Fruit fly (Drosophila melanogaster) whole organism, embryonic: ENCODE measurements around the gene CG33230.

Experiments used
- Aef1 ChIP-seq: fragments of 200-800 bp; sonication (Bioruptor generic); IDR thresholded peaks from 3 replicates; pipeline ENCODE4 v1.3.6; 2022; ENCODE audit warnings: missing biosample characterization, missing genetic modification characterization
- Awh ChIP-seq: fragments of 200-800 bp; sonication (Bioruptor generic); IDR thresholded peaks from 2 replicates; pipeline ENCODE4, ENCODE4 v1.3.6; 2022; ENCODE audit warnings: missing biosample characterization, missing genetic modification characterization
- Bgb ChIP-seq: fragments of 200-800 bp; sonication (Bioruptor generic); IDR thresholded peaks from 2 replicates; pipeline ENCODE4 v1.3.6; 2022; ENCODE audit warnings: missing biosample characterization, missing genetic modification characterization; ENCODE audit not compliant: partially characterized antibody
- CG10267 ChIP-seq: fragments of 200-800 bp; sonication (Bioruptor generic); optimal IDR thresholded peaks from 2 replicates; lab custom pipeline; 2018; ENCODE audit warnings: missing biosample characterization, mild to moderate bottlenecking, missing genetic modification characterization, moderate library complexity
- CG10654 ChIP-seq: fragments of 200-800 bp; sonication (Bioruptor generic); optimal IDR thresholded peaks from 2 replicates; lab custom pipeline; 2016; ENCODE audit warnings: missing biosample characterization, missing genetic modification characterization
- CG11093 ChIP-seq: fragments of 200-800 bp; sonication (Bioruptor generic); IDR thresholded peaks from 3 replicates; pipeline ENCODE4 v1.3.6; 2022; ENCODE audit warnings: missing biosample characterization, missing genetic modification characterization
- CG11398 ChIP-seq: fragments of 200-800 bp; sonication (Bioruptor generic); optimal IDR thresholded peaks from 2 replicates; lab custom pipeline; 2016; ENCODE audit warnings: missing biosample characterization, missing genetic modification characterization
- CG11560 ChIP-seq: fragments of 200-800 bp; sonication (Bioruptor generic); IDR thresholded peaks from 3 replicates; pipeline ENCODE4 v1.3.6; 2022; ENCODE audit warnings: missing biosample characterization, missing genetic modification characterization
- CG12155 ChIP-seq: fragments of 200-800 bp; sonication (Bioruptor generic); optimal IDR thresholded peaks from 3 replicates; lab custom pipeline; 2016; ENCODE audit warnings: missing biosample characterization, missing genetic modification characterization
- CG14050 ChIP-seq: fragments of 200-800 bp; sonication (Bioruptor generic); IDR thresholded peaks from 3 replicates; pipeline ENCODE4 v1.3.6; 2022; ENCODE audit warnings: missing biosample characterization, missing genetic modification characterization
- CG18011 ChIP-seq: fragments of 200-800 bp; sonication (Bioruptor generic); optimal IDR thresholded peaks from 2 replicates; lab custom pipeline; 2017; ENCODE audit warnings: missing biosample characterization, missing genetic modification characterization, mild to moderate bottlenecking, moderate library complexity, missing genotype
- CG18262 ChIP-seq: fragments of 200-800 bp; optimal IDR thresholded peaks from 3 replicates; lab custom pipeline; 2019; ENCODE audit warnings: missing biosample characterization, mild to moderate bottlenecking, missing genetic modification characterization, moderate library complexity
- CG3163 ChIP-seq: fragments of 200-800 bp; sonication (Bioruptor generic); optimal IDR thresholded peaks from 3 replicates; lab custom pipeline; 2016; ENCODE audit warnings: missing biosample characterization, missing genetic modification characterization
- CG3847 ChIP-seq: fragments of 200-800 bp; sonication (Bioruptor generic); IDR thresholded peaks from 2 replicates; pipeline ENCODE4 v1.3.6; 2022; ENCODE audit warnings: missing biosample characterization, missing genetic modification characterization
- CG5245 ChIP-seq: fragments of 200-800 bp; sonication (Bioruptor generic); optimal IDR thresholded peaks from 3 replicates; lab custom pipeline; 2016; ENCODE audit warnings: missing biosample characterization, missing genetic modification characterization
- CG6854 ChIP-seq: fragments of 200-800 bp; sonication (Bioruptor generic); optimal IDR thresholded peaks from 3 replicates; lab custom pipeline; 2017; ENCODE audit warnings: missing biosample characterization, mild to moderate bottlenecking, missing genetic modification characterization
- CG9797 ChIP-seq: fragments of 200-800 bp; sonication (Bioruptor generic); optimal IDR thresholded peaks from 3 replicates; lab custom pipeline; 2018; ENCODE audit warnings: missing biosample characterization, mild to moderate bottlenecking, missing genetic modification characterization
- CoRest ChIP-seq: fragments of 200-800 bp; sonication (Bioruptor generic); optimal IDR thresholded peaks from 3 replicates; lab custom pipeline; 2018; ENCODE audit warnings: missing biosample characterization, mild to moderate bottlenecking, missing genetic modification characterization, moderate library complexity
- Dad ChIP-seq: fragments of 200-800 bp; sonication (Bioruptor generic); optimal IDR thresholded peaks from 3 replicates; lab custom pipeline; 2016; ENCODE audit warnings: missing biosample characterization, missing genetic modification characterization
- HLHmδ ChIP-seq: fragments of 200-800 bp; sonication (Bioruptor generic); optimal IDR thresholded peaks from 2 replicates; lab custom pipeline; 2018; ENCODE audit warnings: missing biosample characterization, mild to moderate bottlenecking, missing genetic modification characterization, moderate library complexity
- HmgZ ChIP-seq: fragments of 200-800 bp; sonication (Bioruptor generic); optimal IDR thresholded peaks from 2 replicates; lab custom pipeline; 2018; ENCODE audit warnings: missing biosample characterization, mild to moderate bottlenecking, missing genetic modification characterization
- Kr ChIP-seq: fragments of 200-800 bp; sonication (Bioruptor generic); optimal IDR thresholded peaks from 2 replicates; lab custom pipeline; 2017; ENCODE audit warnings: missing biosample characterization, mild to moderate bottlenecking, missing genetic modification characterization
- MTF-1 ChIP-seq: fragments of 200-800 bp; sonication (Bioruptor generic); optimal IDR thresholded peaks from 2 replicates; lab custom pipeline; 2018; ENCODE audit warnings: missing biosample characterization, mild to moderate bottlenecking, missing genetic modification characterization, borderline replicate concordance
- Med ChIP-seq: fragments of 200-800 bp; sonication (Bioruptor generic); peaks from one replicate; lab custom pipeline; 2016; ENCODE audit warnings: missing biosample characterization, missing genetic modification characterization, mild to moderate bottlenecking, inconsistent platforms, moderate library complexity
- Neu2 ChIP-seq: fragments of 200-800 bp; sonication (Bioruptor generic); optimal IDR thresholded peaks from 3 replicates; lab custom pipeline; 2016; ENCODE audit warnings: missing biosample characterization, missing genetic modification characterization, borderline replicate concordance
- Nf-YB ChIP-seq: fragments of 200-800 bp; sonication (Bioruptor generic); optimal IDR thresholded peaks from 3 replicates; lab custom pipeline; 2019; ENCODE audit warnings: missing biosample characterization, mild to moderate bottlenecking, missing genetic modification characterization, moderate library complexity
- Nf-YC ChIP-seq: fragments of 200-800 bp; optimal IDR thresholded peaks from 3 replicates; lab custom pipeline; 2019; ENCODE audit warnings: missing biosample characterization, mild to moderate bottlenecking, missing genetic modification characterization, moderate library complexity
- Usf ChIP-seq: fragments of 200-800 bp; sonication (Bioruptor generic); optimal IDR thresholded peaks from 2 replicates; lab custom pipeline; 2017; ENCODE audit warnings: missing genotype, missing biosample characterization, missing genetic modification characterization
- chm ChIP-seq: fragments of 200-800 bp; sonication (Bioruptor generic); IDR thresholded peaks from 2 replicates; pipeline ENCODE4 v1.3.6; 2022; ENCODE audit warnings: missing biosample characterization, missing genetic modification characterization
- chn ChIP-seq: fragments of 200-800 bp; sonication (Bioruptor generic); optimal IDR thresholded peaks from 2 replicates; lab custom pipeline; 2016; ENCODE audit warnings: missing biosample characterization, missing genetic modification characterization
- da ChIP-seq: fragments of 200-800 bp; sonication (Bioruptor generic); optimal IDR thresholded peaks from 2 replicates; lab custom pipeline; 2016; ENCODE audit warnings: missing biosample characterization, missing genetic modification characterization
- dimm ChIP-seq: fragments of 200-800 bp; sonication (Bioruptor generic); IDR thresholded peaks from 2 replicates; pipeline ENCODE4 v1.3.6; 2022; ENCODE audit warnings: missing biosample characterization, missing genetic modification characterization
- dm ChIP-seq: fragments of 200-800 bp; sonication (Bioruptor generic); optimal IDR thresholded peaks from 3 replicates; lab custom pipeline; 2016; ENCODE audit warnings: missing biosample characterization, missing genetic modification characterization
- dmrt11E ChIP-seq: fragments of 200-800 bp; sonication (Bioruptor generic); optimal IDR thresholded peaks from 3 replicates; lab custom pipeline; 2018; ENCODE audit warnings: missing biosample characterization, mild to moderate bottlenecking, missing genetic modification characterization, moderate library complexity
- dmrt99B ChIP-seq: fragments of 200-800 bp; sonication (Bioruptor generic); optimal IDR thresholded peaks from 2 replicates; lab custom pipeline; 2018; ENCODE audit warnings: missing biosample characterization, mild to moderate bottlenecking, missing genetic modification characterization, moderate library complexity
- fru ChIP-seq: fragments of >200 bp; optimal IDR thresholded peaks from 2 replicates; lab custom pipeline; 2017
- gsb ChIP-seq: fragments of 200-800 bp; sonication (Bioruptor generic); IDR thresholded peaks from 2 replicates; pipeline ENCODE4 v1.3.6; 2022; ENCODE audit warnings: missing biosample characterization, missing genetic modification characterization
- gsb-n ChIP-seq: fragments of 200-800 bp; sonication (Bioruptor generic); optimal IDR thresholded peaks from 3 replicates; lab custom pipeline; 2018; ENCODE audit warnings: missing biosample characterization, mild to moderate bottlenecking, missing genetic modification characterization
- kah ChIP-seq: fragments of 200-800 bp; sonication (Bioruptor generic); optimal IDR thresholded peaks from 2 replicates; lab custom pipeline; 2018; ENCODE audit warnings: missing biosample characterization, mild to moderate bottlenecking, missing genetic modification characterization
- mam ChIP-seq: fragments of 200-800 bp; sonication (Bioruptor generic); optimal IDR thresholded peaks from 3 replicates; lab custom pipeline; 2016; ENCODE audit warnings: missing biosample characterization, missing genetic modification characterization
- p53 ChIP-seq: fragments of 200-800 bp; sonication (Bioruptor generic); optimal IDR thresholded peaks from 2 replicates; lab custom pipeline; 2016; ENCODE audit warnings: missing biosample characterization, missing genetic modification characterization
- pfk ChIP-seq: fragments of 200-800 bp; sonication (Bioruptor generic); optimal IDR thresholded peaks from 2 replicates; lab custom pipeline; 2018; ENCODE audit warnings: missing biosample characterization, mild to moderate bottlenecking, missing genetic modification characterization, moderate library complexity
- ranshi ChIP-seq: fragments of 200-800 bp; sonication (Bioruptor generic); IDR thresholded peaks from 2 replicates; pipeline ENCODE4 v1.3.6; 2022; ENCODE audit warnings: missing biosample characterization, missing genetic modification characterization
- run ChIP-seq: fragments of 200-800 bp; sonication (Bioruptor generic); optimal IDR thresholded peaks from 3 replicates; lab custom pipeline; 2018; ENCODE audit warnings: missing biosample characterization, mild to moderate bottlenecking, missing genetic modification characterization
- sc ChIP-seq, 3 experiments: fragments of >200 bp in 2 of 3; fragments of 200-800 bp in 1 of 3; sonication (Bioruptor generic) in 1 of 3; optimal IDR thresholded peaks; 2 replicates in 2 of 3; 3 replicates in 1 of 3; lab custom pipeline; 2017; ENCODE audit warnings: mild to moderate bottlenecking in 1 of 3, missing biosample characterization in 1 of 3, missing genetic modification characterization in 1 of 3, missing genetic modification reagents in 1 of 3
- slp2 ChIP-seq: fragments of 200-800 bp; sonication (Bioruptor generic); optimal IDR thresholded peaks from 2 replicates; lab custom pipeline; 2016; ENCODE audit warnings: missing biosample characterization, missing genetic modification characterization
- stc ChIP-seq: fragments of 200-800 bp; sonication (Bioruptor generic); IDR thresholded peaks from 2 replicates; pipeline ENCODE4 v1.3.6; 2022; ENCODE audit warnings: missing biosample characterization, missing genetic modification characterization
- unpg ChIP-seq: fragments of 200-800 bp; sonication (Bioruptor generic); optimal IDR thresholded peaks from 3 replicates; lab custom pipeline; 2018; ENCODE audit warnings: missing biosample characterization, mild to moderate bottlenecking, missing genetic modification characterization, moderate library complexity
- vvl ChIP-seq: fragments of 200-800 bp; sonication (Bioruptor generic); IDR thresholded peaks from 2 replicates; pipeline ENCODE4 v1.3.6; 2022; ENCODE audit warnings: missing biosample characterization, missing genetic modification characterization
- wor ChIP-seq: fragments of 200-800 bp; sonication (Bioruptor generic); IDR thresholded peaks from 2 replicates; pipeline ENCODE4 v1.3.6; 2022; ENCODE audit warnings: missing biosample characterization, missing genetic modification characterization

The CG33230 gene

DNA sequence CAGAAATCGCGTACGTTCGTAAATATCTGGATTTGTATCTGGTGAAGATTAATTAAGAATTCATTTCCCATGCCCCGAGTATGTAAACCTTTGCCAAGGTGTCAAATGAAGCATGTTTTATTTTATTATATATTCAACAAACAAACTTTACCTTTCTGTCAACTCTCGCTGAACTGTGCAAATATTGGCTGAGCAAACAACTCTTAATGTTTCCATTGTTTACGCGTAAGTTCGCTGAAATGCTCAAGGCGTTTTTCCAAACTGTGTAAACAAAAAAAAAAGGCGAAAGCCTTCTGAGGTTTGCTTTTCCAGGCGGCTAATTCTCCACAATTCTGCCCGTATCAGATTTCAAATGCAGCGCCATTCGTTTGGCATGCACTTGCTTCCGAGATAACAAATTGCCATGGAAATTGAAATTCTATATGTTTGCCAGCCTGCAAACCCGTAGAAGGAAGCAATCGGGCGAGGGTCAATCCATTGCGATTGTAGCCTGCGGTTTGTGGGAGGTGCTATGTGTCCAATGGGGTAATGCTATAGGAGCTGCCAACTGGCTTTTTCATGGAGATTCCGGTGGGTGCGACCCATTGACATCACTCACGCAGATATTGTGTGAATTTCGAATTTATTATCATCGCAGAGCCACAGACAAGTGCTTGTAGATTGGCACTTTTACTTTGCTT is 26.4 kb upstream of the CG33230 start (continued):
- no peak for TF ChIP-seq chn (GFP tag; lab: Kevin White, UChicago)
- TF ChIP-seq fru = no peak
- no peak for TF ChIP-seq dmrt11E (tag; lab: Kevin White, UChicago)
- TF ChIP-seq HLHmδ (GFP tag; lab: Kevin White, UChicago) = no peak
- TF ChIP-seq sc (optimal IDR thresholded peaks at IDR 0.05; lab: Kevin White, UChicago) = no peak
- TF ChIP-seq sc (GFP tag; optimal IDR thresholded peaks at IDR 0.05; lab: Kevin White, UChicago) = no peak
- TF ChIP-seq CG18011 (GFP tag; lab: Kevin White, UChicago) = peak; percentile 62
- peak; percentile 67 for TF ChIP-seq stc
- TF ChIP-seq dimm (GFP tag; lab: Robert Waterston, UW) = no peak
- TF ChIP-seq mam (GFP tag; lab: Kevin White, UChicago) = peak; percentile 62
- TF ChIP-seq ranshi = peak; percentile 55; the same call in 1 of the 2 replicates
- TF ChIP-seq CG3163 (GFP tag; lab: Kevin White, UChicago) = peak; percentile 16
- peak; percentile 62 for TF ChIP-seq CoRest
- peak; percentile 79 for TF ChIP-seq HmgZ (tag; lab: Kevin White, UChicago)
- peak; percentile 65 for TF ChIP-seq unpg (GFP tag; lab: Kevin White, UChicago)
- no peak for TF ChIP-seq CG10267 (tag; lab: Kevin White, UChicago)
- TF ChIP-seq Med = peak; percentile 97
- no peak for TF ChIP-seq Nf-YB (GFP tag; lab: Kevin White, UChicago)
- no peak for TF ChIP-seq Neu2 (GFP tag; lab: Kevin White, UChicago)
- TF ChIP-seq da (GFP tag; lab: Kevin White, UChicago) = no peak
- TF ChIP-seq CG6854 (GFP tag; lab: Kevin White, UChicago) = peak; percentile 87
- TF ChIP-seq CG11398 (GFP tag; lab: Kevin White, UChicago) = peak; percentile 43
- TF ChIP-seq Kr (GFP tag; lab: Kevin White, UChicago) = no peak
- no peak for TF ChIP-seq CG9797 (GFP tag; lab: Kevin White, UChicago)
- peak; percentile 52; the same call in 1 of the 2 replicates for TF ChIP-seq gsb
- no peak for TF ChIP-seq dmrt99B
- TF ChIP-seq Usf (GFP tag; lab: Kevin White, UChicago) = peak; percentile 14
- no peak for TF ChIP-seq Nf-YC (tag; lab: Kevin White, UChicago)
- peak; percentile 46 for TF ChIP-seq CG12155 (GFP tag; lab: Kevin White, UChicago)
- TF ChIP-seq CG11560 (tag; lab: Robert Waterston, UW) = no peak
- peak; percentile 12 for TF ChIP-seq p53 (GFP tag; lab: Kevin White, UChicago)
- TF ChIP-seq CG18262 = no peak
- peak; percentile 13 for TF ChIP-seq run (tag; lab: Kevin White, UChicago)
- TF ChIP-seq MTF-1 = peak; percentile 86
- peak; percentile 43; the same call in 1 of the 2 replicates for TF ChIP-seq chm (GFP tag; lab: Robert Waterston, UW)
- TF ChIP-seq CG14050 (GFP tag; lab: Robert Waterston, UW) = peak; percentile 49; the same call in 2 of the 3 replicates
- peak; percentile 47; the same call in 1 of the 2 replicates for TF ChIP-seq CG3847 (GFP tag; lab: Robert Waterston, UW)
- TF ChIP-seq CG10654 (GFP tag; lab: Kevin White, UChicago) = peak; percentile 58
- no peak for TF ChIP-seq CG11093
- TF ChIP-seq vvl (GFP tag; lab: Robert Waterston, UW) = no peak
- TF ChIP-seq dm = no peak
- peak; percentile 7 for TF ChIP-seq CG5245 (GFP tag; lab: Kevin White, UChicago)
- no peak for TF ChIP-seq slp2
- no peak for TF ChIP-seq gsb-n
- TF ChIP-seq Bgb = no peak
- TF ChIP-seq Dad (GFP tag; lab: Kevin White, UChicago) = peak; percentile 44
- TF ChIP-seq Awh (GFP tag; lab: Robert Waterston, UW) = peak; percentile 61; the same call in 1 of the 2 replicates
- no peak for TF ChIP-seq wor
- peak; percentile 46 for TF ChIP-seq pfk (GFP tag; lab: Kevin White, UChicago)
- peak; percentile 47 for TF ChIP-seq kah (GFP tag; lab: Kevin White, UChicago)
- TF ChIP-seq Aef1 (GFP tag; lab: Robert Waterston, UW) = no peak
